Worm (Caenorhabditis elegans) whole organism, dauer: ENCODE data around the gene C03B1.2.

Experiments
- unc-62 ChIP-seq: sonication (generic microtip); optimal IDR thresholded peaks from 2 replicates; lab custom pipeline; 2017; ENCODE audit warnings: missing biosample characterization, missing genetic modification reagents, missing genetic modification characterization

Gene C03B1.2

ce11 chrX:6369717-6370116, at the start of gene C03B1.2:
C03B1.2 (plus strand) TSS chrX:6370017.
- no peak for TF ChIP-seq unc-62 (GFP tag; lab: Kevin White, UChicago)

ce11 chrX:6320887-6321286, 48.9 kb upstream of the C03B1.2 start:
- no peak for TF ChIP-seq unc-62 (GFP tag; lab: Kevin White, UChicago)

DNA sequence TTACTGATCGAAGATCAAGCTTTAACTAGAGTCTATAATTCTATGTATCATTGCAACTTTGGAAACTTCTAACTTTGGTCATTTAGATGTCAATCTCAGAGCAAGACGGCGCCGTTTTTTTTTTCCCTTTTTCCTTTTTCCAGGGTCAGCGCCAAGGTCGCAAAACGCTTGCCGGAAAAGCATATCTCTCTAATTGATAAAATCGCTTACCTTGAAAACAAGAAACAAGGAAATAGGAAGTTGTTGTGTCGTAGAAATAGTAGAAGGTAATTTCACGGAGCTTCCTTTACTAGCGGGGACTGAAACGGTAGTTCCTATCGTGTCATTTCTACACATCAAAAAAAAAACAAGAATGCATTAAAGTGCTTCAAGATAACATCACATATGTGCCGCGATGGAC, 48.4 kb upstream of the C03B1.2 start:
- TF ChIP-seq unc-62 (GFP tag; lab: Kevin White, UChicago) = no peak

DNA sequence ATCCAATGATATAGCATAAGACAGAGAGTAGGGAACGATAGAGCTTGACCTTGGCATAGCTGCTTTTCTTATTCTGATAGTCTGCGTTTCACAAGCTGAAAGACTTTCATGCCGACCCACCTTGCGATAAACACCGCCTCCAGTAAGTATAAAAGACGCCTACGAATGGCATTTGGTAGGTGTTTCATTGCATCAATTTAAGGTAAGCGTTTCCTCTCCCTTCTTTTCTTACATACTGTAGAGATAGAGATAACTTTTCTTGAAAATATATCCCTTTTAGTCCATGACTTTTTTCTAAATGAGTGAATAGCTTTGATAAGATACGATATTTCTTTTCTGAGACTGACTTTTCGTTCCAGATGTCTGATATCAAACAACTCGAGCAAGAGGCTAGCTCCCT, 46.7 kb upstream of the C03B1.2 start, which contains the start of gene col-167:
col-167 (plus strand) TSS at position 360 of the 400 bp plus-strand sequence.
- no peak for TF ChIP-seq unc-62 (GFP tag; lab: Kevin White, UChicago)

- TF ChIP-seq unc-62 (GFP tag; lab: Kevin White, UChicago) = no peak
Observed at ce11 chrX:6326088-6326487, 43.7 kb upstream of the C03B1.2 start, which contains the start of gene col-168. col-168 (plus strand) TSS chrX:6326388.

DNA sequence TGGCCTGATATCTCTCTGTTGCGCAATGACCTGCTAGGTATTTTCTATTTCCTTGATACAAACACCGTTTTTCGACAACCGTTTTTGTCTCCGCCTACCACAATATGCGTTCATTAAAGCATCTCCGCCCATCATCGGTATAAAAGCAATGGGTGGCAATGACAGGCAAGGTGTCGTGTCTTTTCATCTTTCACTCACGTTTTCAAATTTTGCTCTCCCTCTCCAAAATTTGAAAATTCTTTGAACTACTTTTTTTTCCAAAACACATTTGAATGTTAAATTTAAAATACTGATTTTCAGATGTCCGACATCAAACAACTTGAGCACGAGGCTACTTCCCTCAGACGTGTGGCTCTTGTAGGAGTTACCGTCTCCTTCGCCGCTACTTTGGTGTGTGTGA, 41.0 kb upstream of the C03B1.2 start, which contains the start of gene col-169:
col-169 (plus strand) TSS at position 301 of the 400 bp plus-strand sequence.
- no peak for TF ChIP-seq unc-62 (GFP tag; lab: Kevin White, UChicago)

ce11 chrX:6331409-6331808, 38.4 kb upstream of the C03B1.2 start, which contains the start of gene col-170:
col-170 (plus strand) TSS chrX:6331709.
- TF ChIP-seq unc-62 (GFP tag; lab: Kevin White, UChicago) = no peak

DNA sequence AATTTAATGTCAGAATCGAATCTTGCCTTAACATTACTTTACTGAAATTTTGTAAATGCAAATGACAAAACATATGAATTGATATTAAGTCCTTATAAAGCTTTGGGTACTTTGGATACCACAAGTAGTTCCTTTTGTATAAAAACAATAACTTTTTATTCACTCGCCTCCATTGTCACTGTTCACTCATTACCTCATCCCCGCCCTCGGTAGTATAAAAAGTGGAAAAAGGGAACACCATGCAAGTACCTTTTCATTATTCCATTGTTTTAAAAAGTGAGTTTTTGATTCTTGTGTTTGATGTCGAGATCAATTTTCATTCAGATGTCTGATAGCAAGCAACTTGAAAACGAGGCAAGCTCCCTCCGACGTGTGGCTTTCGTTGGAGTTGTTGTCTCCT, 35.8 kb upstream of the C03B1.2 start, which contains the start of gene col-171:
col-171 (plus strand) TSS at position 301 of the 400 bp plus-strand sequence.
- TF ChIP-seq unc-62 (GFP tag; lab: Kevin White, UChicago) = no peak

DNA sequence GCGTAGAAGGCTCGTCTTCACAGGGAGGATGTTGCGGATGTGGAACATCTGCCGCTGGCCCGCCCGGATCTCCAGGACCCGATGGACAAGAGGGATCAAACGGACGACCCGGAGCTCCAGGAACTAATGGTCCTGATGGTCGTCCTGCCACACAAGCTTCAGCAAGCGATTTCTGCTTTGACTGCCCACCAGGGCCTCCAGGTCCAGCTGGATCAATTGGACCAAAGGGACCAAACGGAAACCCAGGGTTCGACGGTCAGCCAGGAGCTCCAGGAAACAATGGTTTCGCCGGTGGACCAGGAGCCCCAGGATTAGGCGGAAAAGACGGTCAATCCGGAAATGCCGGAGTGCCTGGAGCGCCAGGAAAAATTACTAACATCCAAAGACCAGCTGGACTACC, 35.2 kb upstream of the C03B1.2 start:
- no peak for TF ChIP-seq unc-62 (GFP tag; lab: Kevin White, UChicago)

DNA sequence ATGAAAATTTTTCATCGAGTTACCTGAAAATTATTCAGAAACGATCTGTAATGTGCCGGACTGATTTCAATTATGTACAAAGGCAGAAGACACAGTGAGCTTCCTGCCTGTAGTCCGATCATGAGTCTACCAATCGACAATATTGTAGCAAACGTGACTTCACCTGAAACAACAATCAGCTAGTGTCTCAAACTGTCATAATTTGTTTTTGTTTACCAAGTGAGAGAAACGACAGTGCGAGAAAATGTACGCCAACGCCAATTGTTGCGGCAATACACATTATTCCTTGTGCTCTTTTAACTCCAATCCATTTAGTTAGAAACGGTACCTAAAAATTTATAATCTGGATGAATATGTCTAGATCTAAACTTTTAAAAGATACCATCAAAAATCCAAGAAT, 32.5 kb upstream of the C03B1.2 start:
- TF ChIP-seq unc-62 (GFP tag; lab: Kevin White, UChicago) = no peak

- TF ChIP-seq unc-62 (GFP tag; lab: Kevin White, UChicago) = no peak
Observed at ce11 chrX:6337951-6338350, 31.9 kb upstream of the C03B1.2 start, which contains the start of gene C03B1.13. C03B1.13 (minus strand) TSS chrX:6338051.

DNA sequence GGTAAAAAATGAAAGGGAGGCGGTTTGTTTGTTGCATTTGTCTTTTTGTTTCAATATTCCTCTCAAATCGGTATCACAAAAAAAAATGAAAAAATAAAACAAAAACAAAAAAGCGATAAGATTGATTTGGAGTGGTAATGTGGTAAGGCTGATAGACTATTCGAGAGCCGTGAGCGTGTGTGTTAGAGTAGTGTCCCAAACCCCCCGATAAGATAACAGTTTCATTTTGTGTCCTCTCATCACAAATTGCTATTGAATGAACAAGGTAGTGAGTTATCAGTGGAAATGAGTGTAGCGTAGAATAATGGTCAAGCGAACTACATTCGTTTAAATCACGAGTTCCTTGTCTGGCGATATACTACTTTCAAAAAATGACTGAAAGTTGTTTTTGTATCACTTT, 31.4 kb upstream of the C03B1.2 start:
- no peak for TF ChIP-seq unc-62 (GFP tag; lab: Kevin White, UChicago)

- TF ChIP-seq unc-62 (GFP tag; lab: Kevin White, UChicago) = no peak
Observed at ce11 chrX:6341513-6341912, 28.3 kb upstream of the C03B1.2 start, which contains the start of gene C03B1.7. C03B1.7 (plus strand) TSS chrX:6341813.

DNA sequence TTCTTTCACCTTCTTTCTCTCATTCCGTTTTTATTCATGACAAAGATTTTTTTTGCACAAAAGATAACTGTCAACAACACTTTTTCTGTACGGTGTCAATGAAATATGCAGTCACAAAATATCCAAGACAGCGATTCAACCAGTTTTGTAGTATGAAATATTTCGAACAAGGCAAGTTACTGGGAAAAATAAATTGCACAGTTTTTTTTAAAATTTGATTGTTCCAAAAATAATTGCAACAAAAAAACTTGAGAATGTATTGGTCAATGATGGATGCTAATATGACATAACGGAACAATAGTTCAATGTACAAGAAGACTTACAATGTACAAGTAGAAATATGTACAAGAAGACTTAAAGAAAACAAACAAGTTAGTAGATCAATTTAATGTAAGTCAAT, 24.0 kb upstream of the C03B1.2 start:
- TF ChIP-seq unc-62 (GFP tag; lab: Kevin White, UChicago) = no peak

DNA sequence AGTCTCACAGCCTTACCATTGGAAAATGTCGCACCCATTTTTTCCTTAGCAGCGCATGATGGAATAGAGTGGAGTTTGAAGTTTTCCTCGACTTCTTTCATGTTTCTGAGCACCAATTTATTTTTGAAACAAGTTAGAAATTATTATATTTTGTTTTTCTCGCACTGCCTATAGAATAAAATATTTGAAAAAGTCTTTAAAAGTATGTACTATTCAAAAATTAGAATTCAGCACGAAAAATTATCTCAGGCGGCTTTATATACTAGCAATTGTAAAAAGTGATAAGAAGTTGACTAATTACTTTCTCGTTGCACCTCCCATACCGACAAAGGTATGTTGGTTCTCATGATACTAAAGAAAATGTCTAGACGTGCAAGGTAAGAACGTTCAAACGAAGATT, 22.8 kb upstream of the C03B1.2 start, which contains the start of gene C03B1.9:
C03B1.9 (minus strand) TSS at position 101 of the 400 bp plus-strand sequence.
- TF ChIP-seq unc-62 (GFP tag; lab: Kevin White, UChicago) = no peak

DNA sequence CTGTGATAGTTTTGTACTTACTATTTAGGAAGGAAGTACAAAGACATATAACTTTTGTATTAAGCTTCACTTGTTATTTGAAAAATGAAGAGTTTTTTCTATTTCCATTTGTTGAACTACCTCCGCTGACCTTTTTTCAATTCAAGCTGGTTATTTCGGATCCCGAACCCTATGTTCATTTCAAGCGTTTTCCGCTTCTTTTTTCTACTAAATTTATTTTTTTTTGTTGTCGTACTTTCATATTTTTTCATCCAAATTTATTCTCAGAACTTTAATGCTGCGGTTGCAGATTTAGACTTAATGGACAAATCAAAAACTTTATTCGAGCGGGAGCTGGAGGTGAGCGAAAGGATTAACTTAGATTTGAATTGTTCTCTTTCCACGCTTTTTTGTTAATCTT, 19.8 kb upstream of the C03B1.2 start, which contains the start of gene C03B1.6:
C03B1.6 (plus strand) TSS at position 301 of the 400 bp plus-strand sequence.
- no peak for TF ChIP-seq unc-62 (GFP tag; lab: Kevin White, UChicago)

DNA sequence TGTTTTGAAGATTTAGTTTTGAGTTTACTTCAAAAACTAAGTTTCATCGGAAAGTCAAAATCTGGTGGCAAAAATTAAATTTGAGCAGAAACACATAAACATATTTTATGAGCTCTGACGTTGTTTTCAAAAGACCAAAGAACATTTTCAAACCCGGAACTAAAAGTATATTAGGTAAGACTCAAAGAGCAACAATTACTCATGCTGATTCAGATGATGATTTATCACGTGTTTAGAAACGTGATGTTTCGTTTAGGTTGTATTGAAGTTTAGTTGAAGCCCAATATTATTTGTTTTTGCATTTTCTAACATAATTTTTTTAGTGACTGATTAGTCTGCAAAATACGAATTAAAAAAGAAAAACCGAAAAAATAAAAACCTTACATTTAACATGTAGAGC, 16.1 kb upstream of the C03B1.2 start:
- no peak for TF ChIP-seq unc-62 (GFP tag; lab: Kevin White, UChicago)
